Worm (Caenorhabditis elegans) whole organism, late embryonic: ENCODE data around the gene C46E10.1.

Experiments
- elt-2 ChIP-seq: sonication (generic microtip); optimal IDR thresholded peaks from 2 replicates; lab custom pipeline; 2016; ENCODE audit warnings: missing genetic modification reagents, missing genetic modification characterization, missing compliant biosample characterization
- pat-9 ChIP-seq: fragments of 200-800 bp; sonication (Bioruptor generic); optimal IDR thresholded peaks from 2 replicates; lab custom pipeline; 2018; ENCODE audit warnings: mild to moderate bottlenecking, missing genetic modification characterization, moderate library complexity, missing compliant biosample characterization
- pax-1 ChIP-seq: fragments of 150-350 bp; optimal IDR thresholded peaks from 2 replicates; lab custom pipeline; 2014; ENCODE audit warnings: missing biosample characterization, missing genetic modification characterization
- pha-2 ChIP-seq: sonication (generic microtip); optimal IDR thresholded peaks from 2 replicates; lab custom pipeline; 2017; ENCODE audit warnings: mild to moderate bottlenecking, missing genetic modification characterization, missing compliant biosample characterization
- pha-4 ChIP-seq: fragments of 150-350 bp; optimal IDR thresholded peaks from 2 replicates; lab custom pipeline; 2018; ENCODE audit warnings: missing biosample characterization, missing genetic modification reagents, missing genetic modification characterization
- pqm-1 ChIP-seq: sonication (generic microtip); optimal IDR thresholded peaks from 2 replicates; lab custom pipeline; 2016; ENCODE audit warnings: missing genetic modification characterization, missing compliant biosample characterization
- unc-55 ChIP-seq: sonication (generic microtip); optimal IDR thresholded peaks from 2 replicates; lab custom pipeline; 2017; ENCODE audit warnings: missing biosample characterization, missing genetic modification reagents, missing genetic modification characterization

The C46E10.1 gene

ce11 chrII:3773130-3773529 lies 49.1 kb downstream of the C46E10.1 start, which contains the start of gene T24E12.10:
TSS of gene T24E12.10 (minus strand) at chrII:3773230.
- TF ChIP-seq pat-9 (tag; lab: Kevin White, UChicago) = no peak
- TF ChIP-seq pqm-1 (tag; lab: Kevin White, UChicago) = no peak
- no peak for TF ChIP-seq unc-55
- TF ChIP-seq elt-2 (tag; lab: Kevin White, UChicago) = no peak
- no peak for TF ChIP-seq pax-1
- no peak for TF ChIP-seq pha-4 (tag; lab: Kevin White, UChicago)
- TF ChIP-seq pha-2 (tag; lab: Kevin White, UChicago) = no peak
- TF ChIP-seq, all 69 proteins: peak for 0
